Fruit fly (Drosophila melanogaster) whole organism, embryonic: ENCODE data around the gene Prp18.

Experiments
- Blimp-1 ChIP-seq: fragments of 200-800 bp; sonication (Bioruptor generic); optimal IDR thresholded peaks from 3 replicates; lab custom pipeline; 2018; ENCODE audit warnings: missing biosample characterization, missing genetic modification characterization, mild to moderate bottlenecking, moderate library complexity, missing genetic modification reagents
- CG10979 ChIP-seq: fragments of 200-800 bp; sonication (Bioruptor generic); optimal IDR thresholded peaks from 2 replicates; lab custom pipeline; 2018; ENCODE audit warnings: missing biosample characterization, mild to moderate bottlenecking, missing genetic modification characterization, moderate library complexity
- CG12155 ChIP-seq: fragments of 200-800 bp; sonication (Bioruptor generic); optimal IDR thresholded peaks from 3 replicates; lab custom pipeline; 2016; ENCODE audit warnings: missing biosample characterization, missing genetic modification characterization
- CG13894 ChIP-seq: fragments of 200-800 bp; sonication (Bioruptor generic); optimal IDR thresholded peaks from 3 replicates; lab custom pipeline; 2018; ENCODE audit warnings: missing biosample characterization, mild to moderate bottlenecking, missing genetic modification characterization, moderate library complexity
- CG14050 ChIP-seq: fragments of 200-800 bp; sonication (Bioruptor generic); IDR thresholded peaks from 3 replicates; pipeline ENCODE4 v1.3.6; 2022; ENCODE audit warnings: missing biosample characterization, missing genetic modification characterization
- CG17912 ChIP-seq: fragments of 200-800 bp; sonication (Bioruptor generic); optimal IDR thresholded peaks from 2 replicates; lab custom pipeline; 2018; ENCODE audit warnings: missing biosample characterization, mild to moderate bottlenecking, missing genetic modification characterization
- CG2712 ChIP-seq: fragments of 200-800 bp; optimal IDR thresholded peaks from 3 replicates; lab custom pipeline; 2019; ENCODE audit warnings: missing biosample characterization, mild to moderate bottlenecking, missing genetic modification characterization, moderate library complexity
- CG30431 ChIP-seq: fragments of 200-800 bp; sonication (Bioruptor generic); optimal IDR thresholded peaks from 2 replicates; lab custom pipeline; 2017; ENCODE audit warnings: missing biosample characterization, missing genetic modification characterization
- CG34224 ChIP-seq: fragments of 200-800 bp; sonication (Bioruptor generic); IDR thresholded peaks from 3 replicates; pipeline ENCODE4 v1.3.6; 2022; ENCODE audit warnings: missing biosample characterization, missing genetic modification characterization; ENCODE audit not compliant: partially characterized antibody
- CG4404 ChIP-seq: fragments of 200-800 bp; sonication (Bioruptor generic); IDR thresholded peaks from 2 replicates; pipeline ENCODE4 v1.3.6; 2022; ENCODE audit warnings: missing biosample characterization, missing genetic modification characterization
- CG5953 ChIP-seq: fragments of 200-800 bp; sonication (Bioruptor generic); IDR thresholded peaks from 2 replicates; pipeline ENCODE4 v1.3.6; 2022; ENCODE audit warnings: missing biosample characterization, missing genetic modification characterization
- CG8478 ChIP-seq: fragments of >200 bp; optimal IDR thresholded peaks from 2 replicates; lab custom pipeline; 2018
- CG8944 ChIP-seq: fragments of 200-800 bp; sonication (Bioruptor generic); optimal IDR thresholded peaks from 3 replicates; lab custom pipeline; 2016; ENCODE audit warnings: missing biosample characterization, missing genetic modification characterization
- CG9437 ChIP-seq: fragments of 200-800 bp; sonication (Bioruptor generic); optimal IDR thresholded peaks from 2 replicates; lab custom pipeline; 2018; ENCODE audit warnings: missing biosample characterization, mild to moderate bottlenecking, missing genetic modification characterization
- CG9876 ChIP-seq: fragments of 200-800 bp; sonication (Bioruptor generic); optimal IDR thresholded peaks from 2 replicates; lab custom pipeline; 2016; ENCODE audit warnings: missing biosample characterization, missing genetic modification characterization
- Chrac-16 ChIP-seq: fragments of 200-800 bp; sonication (Bioruptor generic); optimal IDR thresholded peaks from 3 replicates; lab custom pipeline; 2016; ENCODE audit warnings: missing biosample characterization, missing genetic modification characterization
- Ets97D ChIP-seq: fragments of 200-800 bp; sonication (Bioruptor generic); optimal IDR thresholded peaks from 3 replicates; lab custom pipeline; 2016; ENCODE audit warnings: missing biosample characterization, missing genetic modification characterization
- Fer3 ChIP-seq: fragments of 200-800 bp; sonication (Bioruptor generic); optimal IDR thresholded peaks from 2 replicates; lab custom pipeline; 2018; ENCODE audit warnings: missing biosample characterization, mild to moderate bottlenecking, missing genetic modification characterization, moderate library complexity
- HLH54F ChIP-seq: fragments of 200-800 bp; sonication (Bioruptor generic); optimal IDR thresholded peaks from 3 replicates; lab custom pipeline; 2016; ENCODE audit warnings: missing biosample characterization, missing genetic modification characterization
- Hr51 ChIP-seq, 2 experiments: fragments of 200-800 bp; sonication (Bioruptor generic); optimal IDR thresholded peaks; 2 replicates in 1 of 2; 3 replicates in 1 of 2; lab custom pipeline; 2016 to 2018; ENCODE audit warnings: missing biosample characterization in 2 of 2, missing genetic modification characterization in 2 of 2, mild to moderate bottlenecking in 1 of 2, moderate library complexity in 1 of 2
- MTF-1 ChIP-seq: fragments of 200-800 bp; sonication (Bioruptor generic); optimal IDR thresholded peaks from 2 replicates; lab custom pipeline; 2018; ENCODE audit warnings: missing biosample characterization, mild to moderate bottlenecking, missing genetic modification characterization, borderline replicate concordance
- Max ChIP-seq: fragments of 200-800 bp; sonication (Bioruptor generic); optimal IDR thresholded peaks from 2 replicates; lab custom pipeline; 2016; ENCODE audit warnings: missing biosample characterization, mild to moderate bottlenecking, missing genetic modification characterization
- Optix ChIP-seq: fragments of 200-800 bp; sonication (Bioruptor generic); IDR thresholded peaks from 3 replicates; pipeline ENCODE4 v1.3.6; 2022; ENCODE audit warnings: missing biosample characterization, missing genetic modification characterization
- Rfx ChIP-seq: fragments of 200-800 bp; sonication (Bioruptor generic); IDR thresholded peaks from 2 replicates; pipeline ENCODE4 v1.3.6; 2022; ENCODE audit warnings: missing biosample characterization, missing genetic modification characterization
- Rx ChIP-seq: fragments of 200-800 bp; sonication (Bioruptor generic); IDR thresholded peaks from 2 replicates; pipeline ENCODE4 v1.3.6; 2022; ENCODE audit warnings: missing biosample characterization, missing genetic modification characterization
- Sox102F ChIP-seq: fragments of 200-800 bp; sonication (Bioruptor generic); optimal IDR thresholded peaks from 2 replicates; lab custom pipeline; 2018; ENCODE audit warnings: missing biosample characterization, mild to moderate bottlenecking, missing genetic modification characterization, moderate library complexity
- Usf ChIP-seq: fragments of 200-800 bp; sonication (Bioruptor generic); optimal IDR thresholded peaks from 2 replicates; lab custom pipeline; 2017; ENCODE audit warnings: missing genotype, missing biosample characterization, missing genetic modification characterization
- ab ChIP-seq: fragments of 200-800 bp; sonication (Bioruptor generic); optimal IDR thresholded peaks from 2 replicates; lab custom pipeline; 2016; ENCODE audit warnings: missing biosample characterization, missing genetic modification characterization
- ac ChIP-seq: fragments of 200-800 bp; sonication (Bioruptor generic); optimal IDR thresholded peaks from 3 replicates; lab custom pipeline; 2017; ENCODE audit warnings: missing biosample characterization, mild to moderate bottlenecking, missing genetic modification characterization
- aop ChIP-seq: fragments of 200-800 bp; sonication (Bioruptor generic); IDR thresholded peaks from 2 replicates; pipeline ENCODE4 v1.3.6; 2022; ENCODE audit warnings: missing biosample characterization, missing genetic modification characterization
- ara ChIP-seq: fragments of 200-800 bp; sonication (Bioruptor generic); IDR thresholded peaks from 2 replicates; pipeline ENCODE4 v1.3.6; 2022; ENCODE audit warnings: missing biosample characterization, missing genetic modification characterization
- ash1 ChIP-seq: fragments of 200-800 bp; sonication (Bioruptor generic); optimal IDR thresholded peaks from 2 replicates; lab custom pipeline; 2018; ENCODE audit warnings: missing biosample characterization, mild to moderate bottlenecking, missing genetic modification characterization
- ato ChIP-seq: fragments of 200-800 bp; sonication (Bioruptor generic); IDR thresholded peaks from 2 replicates; pipeline ENCODE4 v1.3.6; 2022; ENCODE audit warnings: missing biosample characterization, missing genetic modification characterization; ENCODE audit not compliant: partially characterized antibody
- cad ChIP-seq: fragments of >200 bp; optimal IDR thresholded peaks from 2 replicates; lab custom pipeline; 2017; ENCODE audit warnings: missing biosample characterization, missing genetic modification characterization
- crol ChIP-seq: fragments of 200-800 bp; sonication (Bioruptor generic); IDR thresholded peaks from 2 replicates; pipeline ENCODE4 v1.3.6; 2022; ENCODE audit warnings: missing biosample characterization, missing genetic modification characterization
- crp ChIP-seq, 2 experiments: fragments of 200-800 bp; sonication (Bioruptor generic); optimal IDR thresholded peaks; 2 replicates in 1 of 2; 3 replicates in 1 of 2; lab custom pipeline; 2017; ENCODE audit warnings: missing biosample characterization in 2 of 2, missing genetic modification characterization in 2 of 2, mild to moderate bottlenecking in 1 of 2, moderate library complexity in 1 of 2
- da ChIP-seq: fragments of 200-800 bp; sonication (Bioruptor generic); optimal IDR thresholded peaks from 2 replicates; lab custom pipeline; 2016; ENCODE audit warnings: missing biosample characterization, missing genetic modification characterization
- dm ChIP-seq: fragments of 200-800 bp; sonication (Bioruptor generic); optimal IDR thresholded peaks from 3 replicates; lab custom pipeline; 2016; ENCODE audit warnings: missing biosample characterization, missing genetic modification characterization
- dmrt11E ChIP-seq: fragments of 200-800 bp; sonication (Bioruptor generic); optimal IDR thresholded peaks from 3 replicates; lab custom pipeline; 2018; ENCODE audit warnings: missing biosample characterization, mild to moderate bottlenecking, missing genetic modification characterization, moderate library complexity
- fd64A ChIP-seq: fragments of 200-800 bp; sonication (Bioruptor generic); optimal IDR thresholded peaks from 3 replicates; lab custom pipeline; 2018; ENCODE audit warnings: missing biosample characterization, mild to moderate bottlenecking, missing genetic modification characterization
- jing ChIP-seq: fragments of 200-800 bp; sonication (Bioruptor generic); optimal IDR thresholded peaks from 2 replicates; lab custom pipeline; 2018; ENCODE audit warnings: missing biosample characterization, mild to moderate bottlenecking, missing genetic modification characterization
- lmd ChIP-seq: fragments of 200-800 bp; sonication (Bioruptor generic); IDR thresholded peaks from 2 replicates; pipeline ENCODE4 v1.3.6; 2022; ENCODE audit warnings: missing biosample characterization, missing genetic modification characterization
- lov ChIP-seq, 2 experiments: fragments of 200-800 bp in 1 of 2; fragments of >200 bp in 1 of 2; sonication (Bioruptor generic) in 1 of 2; IDR thresholded peaks in 1 of 2; optimal IDR thresholded peaks in 1 of 2; 2 replicates in 1 of 2; 3 replicates in 1 of 2; pipeline versions ENCODE4 v1.3.6 to Lab custom; 2017 to 2022; ENCODE audit warnings: missing biosample characterization in 1 of 2, missing genetic modification characterization in 1 of 2
- nerfin-2 ChIP-seq: fragments of 200-800 bp; sonication (Bioruptor generic); IDR thresholded peaks from 2 replicates; pipeline ENCODE4 v1.3.6; 2022; ENCODE audit warnings: missing biosample characterization, missing genetic modification characterization; ENCODE audit not compliant: partially characterized antibody
- sima ChIP-seq: fragments of 200-800 bp; sonication (Bioruptor generic); optimal IDR thresholded peaks from 2 replicates; lab custom pipeline; 2016; ENCODE audit warnings: missing biosample characterization, missing genetic modification characterization
- so ChIP-seq: fragments of 200-800 bp; sonication (Bioruptor generic); IDR thresholded peaks from 3 replicates; pipeline ENCODE4 v1.3.6; 2022; ENCODE audit warnings: missing biosample characterization, missing genetic modification characterization
- tap ChIP-seq: fragments of 200-800 bp; optimal IDR thresholded peaks from 3 replicates; lab custom pipeline; 2019; ENCODE audit warnings: missing biosample characterization, mild to moderate bottlenecking, missing genetic modification characterization, moderate library complexity
- tin ChIP-seq: fragments of 200-800 bp; sonication (Bioruptor generic); optimal IDR thresholded peaks from 3 replicates; lab custom pipeline; 2016; ENCODE audit warnings: missing biosample characterization, missing genetic modification characterization
- wor ChIP-seq: fragments of 200-800 bp; sonication (Bioruptor generic); IDR thresholded peaks from 2 replicates; pipeline ENCODE4 v1.3.6; 2022; ENCODE audit warnings: missing biosample characterization, missing genetic modification characterization
- zen ChIP-seq: fragments of 200-800 bp; sonication (Bioruptor generic); optimal IDR thresholded peaks from 3 replicates; lab custom pipeline; 2018; ENCODE audit warnings: missing biosample characterization, mild to moderate bottlenecking, missing genetic modification characterization, moderate library complexity

Prp18 gene

DNA sequence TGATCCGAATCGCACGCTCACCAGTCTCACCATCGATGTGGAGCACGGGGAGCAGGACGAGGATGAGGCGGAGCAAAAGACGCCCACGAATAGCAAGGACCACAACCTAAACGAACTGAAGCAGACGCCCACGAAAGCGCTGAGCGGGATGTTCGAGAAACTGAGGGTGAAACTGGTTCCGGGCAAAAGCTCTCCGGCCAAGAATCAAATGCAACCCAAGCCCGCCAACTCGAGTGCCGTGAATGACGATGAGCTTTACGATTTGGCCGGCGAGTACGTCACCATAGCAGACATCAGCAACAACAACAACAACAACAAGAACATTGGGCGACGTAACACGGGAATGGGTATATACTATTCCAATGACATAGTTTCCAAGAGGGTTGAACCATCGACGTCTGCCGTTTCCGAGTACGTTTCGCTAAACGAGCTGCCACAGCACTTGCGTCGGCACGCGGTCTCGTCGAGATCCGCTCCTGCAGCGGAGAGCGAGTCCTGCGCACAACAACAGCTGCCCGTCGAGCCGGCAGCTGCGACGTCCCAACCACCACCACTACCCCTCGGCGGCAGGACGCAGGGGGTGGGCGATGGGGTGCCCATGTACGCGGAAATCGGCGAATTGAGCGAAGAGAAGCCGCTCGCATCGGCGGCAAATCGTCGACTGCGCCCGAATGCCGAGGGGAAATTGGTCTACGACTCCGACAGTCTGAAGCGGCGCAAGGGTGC, 13.6 kb downstream of the Prp18 start (continued):
- TF ChIP-seq dmrt11E (tag; lab: Kevin White, UChicago) (no peak), Rx (no peak), sima (GFP tag; lab: Kevin White, UChicago) (no peak), lov (optimal IDR thresholded peaks at IDR 0.05; lab: Kevin White, UChicago) (no peak), lov (GFP tag; IDR thresholded peaks at IDR 0.05; lab: Robert Waterston, UW) (no peak), cad (no peak), Sox102F (GFP tag; lab: Kevin White, UChicago) (no peak), lmd (GFP tag; lab: Robert Waterston, UW) (no peak), zen (tag; lab: Kevin White, UChicago) (no peak), fd64A (GFP tag; lab: Kevin White, UChicago) (no peak), CG17912 (no peak), Optix (GFP tag; lab: Robert Waterston, UW) (no peak), ab (GFP tag; lab: Kevin White, UChicago) (no peak), Rfx (GFP tag; lab: Robert Waterston, UW) (peak; percentile 47), wor (GFP tag; lab: Robert Waterston, UW) (no peak), crol (peak; percentile 82), CG8944 (GFP tag; lab: Kevin White, UChicago) (no peak), CG14050 (GFP tag; lab: Robert Waterston, UW) (no peak), Ets97D (GFP tag; lab: Kevin White, UChicago) (no peak), CG9437 (peak; percentile 84), Blimp-1 (GFP tag; lab: Kevin White, UChicago) (no peak), CG13894 (tag; lab: Kevin White, UChicago) (no peak), crp (GFP tag; optimal IDR thresholded peaks at IDR 0.05; lab: Kevin White, UChicago) (no peak), ac (no peak), CG10979 (tag; lab: Kevin White, UChicago) (no peak), ato (GFP tag; lab: Robert Waterston, UW) (no peak), Hr51 (GFP tag; optimal IDR thresholded peaks at IDR 0.05; lab: Kevin White, UChicago) (peak in 1 of 2 experiments; percentile 54), da (GFP tag; lab: Kevin White, UChicago) (peak; percentile 19), CG5953 (GFP tag; lab: Robert Waterston, UW) (no peak), ash1 (GFP tag; lab: Kevin White, UChicago) (no peak), CG12155 (GFP tag; lab: Kevin White, UChicago) (peak; percentile 25), so (no peak), dm (no peak), ara (no peak), nerfin-2 (no peak), Usf (no peak), jing (no peak), MTF-1 (GFP tag; lab: Kevin White, UChicago) (no peak), HLH54F (GFP tag; lab: Kevin White, UChicago) (no peak), Fer3 (tag; lab: Kevin White, UChicago) (no peak), aop (GFP tag; lab: Robert Waterston, UW) (no peak), tap (tag; lab: Kevin White, UChicago) (no peak), CG2712 (tag; lab: Kevin White, UChicago) (no peak), CG8478 (no peak), Chrac-16 (GFP tag; lab: Kevin White, UChicago) (no peak), Max (GFP tag; lab: Kevin White, UChicago) (no peak), CG30431 (GFP tag; lab: Kevin White, UChicago) (no peak), CG4404 (GFP tag; lab: Robert Waterston, UW) (0 out of 2 replicates have a peak, but pooled peaks have one; percentile 15), tin (no peak), CG34224 (GFP tag; lab: Robert Waterston, UW) (0 out of 3 replicates have a peak, but pooled peaks have one; percentile 9), CG9876 (no peak)
